Worm (Caenorhabditis elegans): ENCODE results near the gene pdhk-2.
A peak's percentile ranks its signal among the peaks of the same experiment; 100 is the strongest.

DNA sequence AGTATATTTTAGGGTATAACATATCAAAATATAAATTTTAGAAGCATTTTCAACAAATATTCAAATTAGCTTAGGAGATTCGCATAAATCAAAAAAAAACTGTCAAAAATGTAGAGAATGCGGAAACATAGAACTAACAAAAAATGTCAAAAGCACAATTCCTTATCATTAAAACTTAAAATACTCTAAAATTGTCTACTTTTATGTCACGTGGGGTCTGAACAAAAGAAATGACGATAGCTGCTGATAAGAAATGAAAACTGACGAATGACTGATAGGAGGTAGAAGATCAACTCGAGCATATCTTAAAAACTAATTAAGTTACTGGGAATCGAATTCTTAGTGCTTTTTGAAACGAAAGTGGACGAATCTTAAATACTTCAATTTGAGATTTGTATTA is 7.5 kb downstream of the pdhk-2 start:
- TF ChIP-seq nhr-11 (tag; optimal IDR thresholded peaks at IDR 0.05) (no peak), ama-1 (optimal IDR thresholded peaks at IDR 0.05) (no peak), ceh-9 (tag; optimal IDR thresholded peaks at IDR 0.05) (no peak), mdl-1 (tag; optimal IDR thresholded peaks at IDR 0.05) (peak; percentile 50), nhr-237 (tag; optimal IDR thresholded peaks at IDR 0.05) (no peak), nhr-77 (tag; optimal IDR thresholded peaks at IDR 0.05) (no peak), ztf-11 (tag; optimal IDR thresholded peaks at IDR 0.05) (no peak), zag-1 (tag; optimal IDR thresholded peaks at IDR 0.05) (no peak), jun-1 (tag; optimal IDR thresholded peaks at IDR 0.05) (no peak)

Measured in whole organism, L3 larva.